Fruit fly (Drosophila melanogaster) whole organism: Measurements from ENCODE around the gene CG33500.

Source experiments
- CG8478 ChIP-seq: fragments of >200 bp; optimal IDR thresholded peaks from 2 replicates; lab custom pipeline; 2018; ENCODE audit warnings: inconsistent platforms
- Dll ChIP-seq: fragments of >200 bp; optimal IDR thresholded peaks from 2 replicates; lab custom pipeline; 2017
- EcR ChIP-seq, 2 experiments: fragments of >200 bp; optimal IDR thresholded peaks; 2 replicates each; lab custom pipeline; 2017; ENCODE audit warnings: missing biosample characterization in 2 of 2, missing genetic modification characterization in 2 of 2, missing genetic modification reagents in 2 of 2
- pan ChIP-seq: fragments of >200 bp; optimal IDR thresholded peaks from 2 replicates; lab custom pipeline; 2017
- psq ChIP-seq: fragments of >200 bp; optimal IDR thresholded peaks from 2 replicates; lab custom pipeline; 2017
- usp ChIP-seq: fragments of >200 bp; optimal IDR thresholded peaks from 2 replicates; lab custom pipeline; 2017; ENCODE audit warnings: missing biosample characterization, missing genetic modification characterization, mixed read lengths

Gene CG33500

dm6 chr3L:11533704-11534319 is 25.4 kb downstream of the CG33500 start:
- no peak for TF ChIP-seq pan (lab: Kevin White, UChicago)
- TF ChIP-seq Dll (lab: Kevin White, UChicago) = no peak

DNA sequence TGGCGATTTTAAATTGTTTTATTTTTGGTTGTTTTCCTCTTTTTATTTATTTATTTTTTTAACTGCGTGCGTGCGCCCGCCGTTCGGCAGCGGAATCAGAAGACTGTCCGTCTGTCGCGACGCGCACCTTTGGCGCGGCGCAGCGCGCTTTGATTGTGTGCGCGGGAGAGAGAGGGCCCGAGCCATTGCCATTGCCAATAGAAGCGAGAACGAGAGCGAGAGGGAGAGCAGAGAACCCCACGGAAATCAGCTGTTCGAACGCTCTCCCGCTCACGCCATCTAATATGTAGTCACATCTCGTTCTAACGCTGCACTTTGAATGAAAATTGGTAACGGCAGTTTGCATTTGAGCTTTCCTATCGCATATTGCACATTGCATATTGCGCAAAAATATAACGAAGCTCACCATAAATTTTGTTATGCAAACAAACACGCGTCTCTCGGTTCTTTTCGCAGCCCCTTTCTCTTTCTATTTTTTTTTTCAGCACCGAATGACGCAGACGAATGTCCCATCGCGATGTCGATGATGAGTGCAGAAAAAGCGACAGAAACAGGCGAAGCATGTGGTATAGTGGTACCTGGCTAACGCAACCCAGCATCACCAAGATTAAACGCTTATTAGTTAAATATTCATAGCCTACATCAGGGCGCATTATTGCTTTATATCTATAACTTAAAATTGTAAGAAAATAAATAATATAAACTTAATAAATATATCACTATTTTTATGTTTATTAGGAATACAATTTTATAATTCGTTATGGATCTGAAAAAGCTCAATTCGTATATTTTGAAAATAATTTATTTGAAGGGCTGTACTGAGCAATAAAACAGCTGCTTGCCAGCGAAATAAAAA is 26.2 kb downstream of the CG33500 start:
- no peak for TF ChIP-seq EcR (GFP tag; optimal IDR thresholded peaks at IDR 0.05; lab: Kevin White, UChicago)
- no peak for TF ChIP-seq psq (lab: Kevin White, UChicago)

dm6 chr3L:11536132-11536531 is 27.7 kb downstream of the CG33500 start:
- TF ChIP-seq Dll (lab: Kevin White, UChicago) = no peak
- no peak for TF ChIP-seq EcR (GFP tag; optimal IDR thresholded peaks at IDR 0.05; lab: Kevin White, UChicago)
- TF ChIP-seq psq (lab: Kevin White, UChicago) = no peak
- TF ChIP-seq pan (lab: Kevin White, UChicago) = no peak
- no peak for TF ChIP-seq usp (GFP tag; lab: Kevin White, UChicago)
- no peak for TF ChIP-seq CG8478 (lab: Kevin White, UChicago)

DNA sequence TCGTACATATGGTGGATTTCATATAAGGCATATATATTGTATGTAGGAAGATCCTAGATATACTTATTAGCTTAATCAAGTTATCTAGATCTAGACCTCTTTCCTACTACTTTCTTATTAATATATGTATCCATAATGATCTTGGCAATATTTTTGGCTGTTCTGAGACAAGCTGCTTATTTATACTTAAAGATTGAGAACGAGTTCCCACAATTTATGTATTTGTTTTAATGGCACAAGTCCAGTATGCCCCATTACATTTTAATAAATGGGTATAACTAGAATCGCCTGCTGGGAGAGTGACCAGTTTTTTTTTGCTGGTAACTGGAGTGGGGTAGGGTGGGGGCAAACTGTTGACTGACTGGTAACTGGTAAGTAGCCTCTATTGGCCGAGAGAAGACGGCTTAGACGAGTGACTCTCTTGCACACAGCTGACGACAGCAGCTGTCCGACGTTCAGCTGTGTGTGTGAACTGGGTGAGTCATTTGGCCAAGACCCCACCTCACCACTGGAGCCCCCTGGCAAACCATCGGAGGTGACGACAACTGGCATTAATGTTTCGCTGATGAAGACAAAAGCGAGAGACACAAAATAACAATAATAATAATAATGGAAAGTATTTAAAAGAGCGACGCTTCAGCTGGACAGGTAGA is 28.5 kb downstream of the CG33500 start:
- TF ChIP-seq Dll (lab: Kevin White, UChicago) = no peak
- TF ChIP-seq EcR (GFP tag; optimal IDR thresholded peaks at IDR 0.05; lab: Kevin White, UChicago) = no peak
- TF ChIP-seq psq (lab: Kevin White, UChicago) = no peak
- no peak for TF ChIP-seq CG8478 (lab: Kevin White, UChicago)
- no peak for TF ChIP-seq usp (GFP tag; lab: Kevin White, UChicago)
- no peak for TF ChIP-seq pan (lab: Kevin White, UChicago)

DNA sequence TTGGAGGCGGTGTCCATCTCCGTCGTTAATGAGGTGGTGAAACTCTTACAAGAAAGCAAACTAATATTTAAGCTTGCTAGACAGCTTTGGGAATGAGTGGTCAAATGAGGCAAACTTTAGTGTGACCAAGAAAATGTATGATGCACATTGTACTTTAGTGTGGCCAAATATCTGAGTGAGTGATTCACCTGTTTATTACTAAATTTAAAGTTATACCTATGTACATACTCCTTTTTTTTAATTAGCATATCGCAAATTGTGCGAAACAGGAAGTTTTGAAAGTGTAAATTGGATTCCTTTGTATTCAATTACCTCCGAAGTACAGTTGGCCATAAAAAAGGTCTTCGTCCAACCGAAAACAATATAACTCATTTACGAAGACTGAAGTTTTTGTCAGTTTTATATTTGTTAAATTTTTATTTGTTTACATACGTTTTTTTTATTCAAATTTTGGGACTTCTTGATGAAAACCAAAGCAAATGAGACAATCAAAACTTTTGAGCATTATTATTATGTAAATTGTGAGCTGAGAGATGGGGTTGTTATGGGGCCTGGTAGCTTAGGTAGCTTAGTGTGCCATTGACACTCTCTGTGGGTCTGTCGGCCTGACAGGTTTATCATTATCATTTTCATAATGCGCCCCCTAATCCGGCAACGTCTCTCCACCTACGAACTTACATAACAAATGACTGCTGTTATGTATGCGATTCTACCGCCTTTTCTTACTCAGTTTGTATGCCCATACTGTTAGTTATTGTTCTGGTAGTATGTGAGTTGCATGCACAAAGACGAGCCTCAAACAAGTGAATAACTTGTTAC is 31.3 kb downstream of the CG33500 start:
- TF ChIP-seq CG8478 (lab: Kevin White, UChicago) (no peak), Dll (lab: Kevin White, UChicago) (no peak), usp (GFP tag; lab: Kevin White, UChicago) (no peak), psq (lab: Kevin White, UChicago) (no peak), EcR (GFP tag; optimal IDR thresholded peaks at IDR 0.05; lab: Kevin White, UChicago) (no peak), pan (lab: Kevin White, UChicago) (no peak)

DNA sequence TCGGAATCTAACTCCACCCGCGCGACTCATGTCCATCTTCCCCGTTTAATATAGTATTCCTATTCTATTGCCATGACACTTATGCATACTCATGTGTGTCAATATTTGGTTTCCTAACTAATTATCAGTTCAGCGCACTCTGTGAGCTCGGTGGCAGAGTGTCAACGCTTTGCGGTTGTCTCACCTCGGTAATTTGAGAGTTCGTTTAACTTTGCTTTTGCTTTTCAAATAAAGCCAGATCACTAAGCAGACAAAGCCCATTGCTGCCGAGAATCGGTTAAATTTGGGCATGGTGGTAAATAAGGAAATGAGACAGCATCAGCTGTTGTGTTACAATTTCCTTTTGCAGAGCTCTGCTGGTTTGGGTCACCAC is 31.9 kb downstream of the CG33500 start:
- TF ChIP-seq psq (lab: Kevin White, UChicago) (no peak), usp (GFP tag; lab: Kevin White, UChicago) (no peak), Dll (lab: Kevin White, UChicago) (no peak), EcR (GFP tag; optimal IDR thresholded peaks at IDR 0.05; lab: Kevin White, UChicago) (no peak), CG8478 (lab: Kevin White, UChicago) (no peak), pan (lab: Kevin White, UChicago) (no peak)

DNA sequence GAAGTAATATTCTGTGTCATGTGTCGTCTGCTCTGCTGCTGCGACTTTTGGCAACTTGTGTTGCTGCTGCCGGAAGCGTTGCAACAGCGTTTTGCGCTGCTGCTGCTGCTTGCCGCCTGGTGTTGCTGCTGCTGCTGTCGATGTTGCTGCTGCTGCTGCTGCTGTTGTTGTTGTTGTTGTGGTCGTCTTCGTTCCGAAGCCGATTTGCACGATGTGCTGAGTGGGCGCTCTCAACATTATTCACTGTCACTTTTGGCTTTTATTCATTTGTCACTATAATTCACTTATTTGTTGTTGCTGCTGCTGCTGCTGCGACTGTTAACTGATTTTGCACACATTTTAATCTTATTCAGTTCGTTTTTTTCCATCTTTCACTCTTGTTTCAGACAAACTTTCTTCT is 34.0 kb downstream of the CG33500 start:
- TF ChIP-seq pan (lab: Kevin White, UChicago) (no peak), psq (lab: Kevin White, UChicago) (no peak), Dll (lab: Kevin White, UChicago) (no peak), CG8478 (lab: Kevin White, UChicago) (no peak), usp (GFP tag; lab: Kevin White, UChicago) (no peak), EcR (GFP tag; optimal IDR thresholded peaks at IDR 0.05; lab: Kevin White, UChicago) (no peak)

- TF ChIP-seq psq (lab: Kevin White, UChicago) (no peak), CG8478 (lab: Kevin White, UChicago) (no peak), Dll (lab: Kevin White, UChicago) (no peak), pan (lab: Kevin White, UChicago) (no peak), EcR (GFP tag; optimal IDR thresholded peaks at IDR 0.05; lab: Kevin White, UChicago) (no peak), usp (GFP tag; lab: Kevin White, UChicago) (no peak)
These were observed 34.5 kb downstream of the CG33500 start for dm6 chr3L:11542948-11543347.

DNA sequence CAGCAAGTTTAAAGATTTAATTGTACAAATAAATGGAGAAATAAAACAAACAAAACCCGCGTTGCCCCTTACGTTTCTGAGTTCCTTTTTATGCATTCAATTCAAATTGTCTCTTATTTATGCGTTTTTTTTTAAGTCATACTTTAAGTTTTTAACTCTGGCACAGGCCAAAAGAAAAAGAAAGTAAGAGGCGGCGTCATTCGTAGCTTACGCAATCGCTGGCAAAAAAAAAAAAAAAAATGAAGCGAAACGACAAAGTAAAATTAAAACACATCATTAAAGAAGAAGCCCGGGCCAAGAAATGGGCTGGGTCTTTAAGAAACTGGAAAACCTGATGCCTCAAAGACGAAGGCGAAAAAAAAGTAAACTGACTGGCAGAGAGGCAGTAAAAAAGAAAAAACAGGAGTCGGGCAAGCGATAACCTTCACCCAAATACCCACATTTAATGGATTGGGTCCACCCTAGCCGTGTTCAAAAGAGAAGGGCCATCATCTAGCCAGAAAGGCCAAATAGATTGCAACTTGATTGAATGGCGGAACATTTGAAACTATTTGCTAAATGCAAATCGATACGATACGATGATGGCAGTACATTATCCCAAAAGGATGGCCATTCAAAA is 35.4 kb downstream of the CG33500 start:
- TF ChIP-seq usp (GFP tag; lab: Kevin White, UChicago) (no peak), EcR (GFP tag; optimal IDR thresholded peaks at IDR 0.05; lab: Kevin White, UChicago) (no peak), pan (lab: Kevin White, UChicago) (no peak), psq (lab: Kevin White, UChicago) (no peak), CG8478 (lab: Kevin White, UChicago) (no peak), Dll (lab: Kevin White, UChicago) (no peak)

dm6 chr3L:11547302-11547994 is 39.0 kb downstream of the CG33500 start:
- no peak for TF ChIP-seq EcR (GFP tag; optimal IDR thresholded peaks at IDR 0.05; lab: Kevin White, UChicago)
- no peak for TF ChIP-seq Dll (lab: Kevin White, UChicago)
- TF ChIP-seq pan (lab: Kevin White, UChicago) = no peak
- no peak for TF ChIP-seq psq (lab: Kevin White, UChicago)
- no peak for TF ChIP-seq usp (GFP tag; lab: Kevin White, UChicago)
- no peak for TF ChIP-seq CG8478 (lab: Kevin White, UChicago)
